Fruit fly (Drosophila melanogaster) Kc167 (cell line): Measurements from ENCODE around the gene CG43850.

ENCODE experiments used
- Myc ChIP-seq: fragments of >200 bp; optimal IDR thresholded peaks from 2 replicates; lab custom pipeline; 2017; ENCODE audit warnings: missing external identifiers
- Sin3A ChIP-seq: fragments of >200 bp; optimal IDR thresholded peaks from 2 replicates; lab custom pipeline; 2018; ENCODE audit warnings: missing external identifiers
- h ChIP-seq: fragments of >200 bp; optimal IDR thresholded peaks from 3 replicates; lab custom pipeline; 2018; ENCODE audit warnings: missing external identifiers
- insv ChIP-seq: fragments of >200 bp; optimal IDR thresholded peaks from 3 replicates; lab custom pipeline; 2018; ENCODE audit warnings: missing external identifiers
- psq ChIP-seq: fragments of >200 bp; optimal IDR thresholded peaks from 2 replicates; lab custom pipeline; 2017; ENCODE audit warnings: missing external identifiers
- ttk ChIP-seq: sonication (Bioruptor generic); optimal IDR thresholded peaks from 2 replicates; lab custom pipeline; 2017; ENCODE audit warnings: missing external identifiers

The CG43850 gene

dm6 chr2L:13414525-13415481, at the start of gene CG43850, which contains the start of the genes CG16956 and CG42784:
Gene CG43850, plus strand, starts transcription at chr2L:13415431.
Gene CG16956, minus strand, starts transcription at chr2L:13414575.
Gene CG42784, plus strand, starts transcription at chr2L:13415431.
- TF ChIP-seq h (lab: Kevin White, UChicago) (no peak), psq (lab: Kevin White, UChicago) (no peak), insv (lab: Kevin White, UChicago) (no peak), ttk (lab: Kevin White, UChicago) (no peak), Myc (lab: Kevin White, UChicago) (no peak), Sin3A (lab: Kevin White, UChicago) (no peak)

dm6 chr2L:13366109-13366747, 49.0 kb upstream of the CG43850 start, which contains the start of the genes Nnp-1 and Grx3:
Gene Nnp-1, minus strand, starts transcription at chr2L:13366189.
Gene Grx3, plus strand, starts transcription at chr2L:13366447.
- TF ChIP-seq psq (lab: Kevin White, UChicago) (no peak), Myc (lab: Kevin White, UChicago) (no peak), Sin3A (lab: Kevin White, UChicago) (no peak), ttk (lab: Kevin White, UChicago) (no peak)

DNA sequence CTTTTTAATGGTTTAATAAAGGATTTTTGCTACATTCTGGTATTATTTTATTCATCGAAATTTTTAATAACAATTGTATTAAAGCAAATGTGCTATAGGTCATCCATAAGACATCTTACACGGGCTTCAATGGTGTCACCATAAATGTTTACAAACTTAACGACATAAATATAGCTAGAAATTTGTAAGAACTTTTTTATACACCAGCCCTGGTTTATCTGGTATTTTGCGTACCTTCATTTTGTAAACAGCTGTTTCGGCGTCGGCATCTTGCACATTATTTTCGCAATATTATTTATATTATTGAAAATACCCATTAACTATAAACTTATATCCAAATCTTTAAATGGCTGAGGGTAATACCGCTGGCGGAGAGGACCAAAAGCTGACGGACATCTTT, 47.9 kb upstream of the CG43850 start, which contains the start of gene Tap42:
Tap42 (plus strand) TSS at position 240 of the 400 bp plus-strand sequence.
- TF ChIP-seq h (lab: Kevin White, UChicago) = no peak
- TF ChIP-seq ttk (lab: Kevin White, UChicago) = no peak
- TF ChIP-seq Myc (lab: Kevin White, UChicago) = no peak
- no peak for TF ChIP-seq Sin3A (lab: Kevin White, UChicago)
- TF ChIP-seq insv (lab: Kevin White, UChicago) = no peak
- no peak for TF ChIP-seq psq (lab: Kevin White, UChicago)

DNA sequence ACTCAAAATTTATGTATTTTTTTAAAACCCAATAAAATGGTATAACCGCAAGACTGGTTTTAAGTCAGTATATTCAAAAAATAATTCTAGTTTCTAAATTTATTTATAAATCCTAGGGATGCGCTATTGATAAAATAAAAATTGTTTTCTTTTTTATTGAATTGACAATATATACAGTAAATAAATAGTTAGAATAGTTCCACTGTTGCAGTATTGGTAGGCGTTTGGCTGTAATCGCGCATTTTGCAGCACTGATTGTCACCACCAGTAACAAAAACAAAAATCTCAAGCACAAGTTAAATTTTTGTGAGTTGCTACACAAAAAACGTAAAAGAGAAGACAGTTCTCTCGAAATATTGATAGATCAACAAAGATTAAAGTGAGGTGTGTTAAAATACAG, 46.3 kb upstream of the CG43850 start, which contains the start of gene CG31855:
CG31855 (plus strand) TSS at position 265 of the 400 bp plus-strand sequence.
- no peak for TF ChIP-seq Sin3A (lab: Kevin White, UChicago)
- TF ChIP-seq h (lab: Kevin White, UChicago) = no peak
- TF ChIP-seq insv (lab: Kevin White, UChicago) = no peak
- no peak for TF ChIP-seq psq (lab: Kevin White, UChicago)
- TF ChIP-seq ttk (lab: Kevin White, UChicago) = no peak
- TF ChIP-seq Myc (lab: Kevin White, UChicago) = no peak

- TF ChIP-seq psq (lab: Kevin White, UChicago) (no peak), ttk (lab: Kevin White, UChicago) (no peak), insv (lab: Kevin White, UChicago) (no peak), Myc (lab: Kevin White, UChicago) (no peak), Sin3A (lab: Kevin White, UChicago) (no peak), h (lab: Kevin White, UChicago) (no peak)
Measured at dm6 chr2L:13370762-13371161, 44.5 kb upstream of the CG43850 start, which contains the start of gene ND-B22. Gene ND-B22, minus strand, starts transcription at chr2L:13371110.

- no peak for TF ChIP-seq h (lab: Kevin White, UChicago)
- TF ChIP-seq Sin3A (lab: Kevin White, UChicago) = no peak
- TF ChIP-seq ttk (lab: Kevin White, UChicago) = no peak
- no peak for TF ChIP-seq psq (lab: Kevin White, UChicago)
Measured at dm6 chr2L:13373435-13374242, 41.6 kb upstream of the CG43850 start, which contains the start of the genes Bdp1 and CG6565. Gene Bdp1, minus strand, starts transcription at chr2L:13373890. Gene CG6565, plus strand, starts transcription at chr2L:13374019.

dm6 chr2L:13376086-13376485, 39.1 kb upstream of the CG43850 start:
- TF ChIP-seq insv (lab: Kevin White, UChicago) = no peak
- no peak for TF ChIP-seq ttk (lab: Kevin White, UChicago)
- no peak for TF ChIP-seq Myc (lab: Kevin White, UChicago)
- no peak for TF ChIP-seq psq (lab: Kevin White, UChicago)
- no peak for TF ChIP-seq Sin3A (lab: Kevin White, UChicago)
- TF ChIP-seq h (lab: Kevin White, UChicago) = no peak

DNA sequence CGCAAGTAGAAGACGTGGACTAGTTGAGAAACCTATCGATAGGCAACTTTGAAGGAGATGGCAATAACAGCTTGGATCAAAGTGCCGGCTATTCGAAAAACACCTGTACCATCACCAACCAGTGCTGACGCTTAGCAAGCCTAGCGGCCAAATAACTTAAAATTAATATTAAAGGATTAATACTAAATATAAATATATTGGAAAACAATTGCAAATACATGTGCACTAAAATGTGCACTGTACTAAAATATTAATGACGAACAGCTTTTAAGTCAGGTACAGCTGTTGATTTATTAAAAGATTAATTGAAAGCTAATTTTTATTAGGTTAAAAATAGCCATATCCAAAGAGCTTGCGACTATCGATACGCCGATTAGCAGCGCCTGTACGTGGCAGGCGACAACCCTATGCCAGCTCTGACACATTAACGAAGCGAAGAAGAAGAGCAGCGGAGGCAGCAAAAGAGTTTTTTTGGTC, 36.7 kb upstream of the CG43850 start, which contains the start of the genes CG9302 and beta'COP:
CG9302 (minus strand) TSS at position 51 of the 477 bp plus-strand sequence.
beta'COP (plus strand) TSS at position 415 of the 477 bp plus-strand sequence.
- TF ChIP-seq h (lab: Kevin White, UChicago) = no peak
- peak; percentile 51 for TF ChIP-seq Sin3A (lab: Kevin White, UChicago)
- TF ChIP-seq insv (lab: Kevin White, UChicago) = no peak

DNA sequence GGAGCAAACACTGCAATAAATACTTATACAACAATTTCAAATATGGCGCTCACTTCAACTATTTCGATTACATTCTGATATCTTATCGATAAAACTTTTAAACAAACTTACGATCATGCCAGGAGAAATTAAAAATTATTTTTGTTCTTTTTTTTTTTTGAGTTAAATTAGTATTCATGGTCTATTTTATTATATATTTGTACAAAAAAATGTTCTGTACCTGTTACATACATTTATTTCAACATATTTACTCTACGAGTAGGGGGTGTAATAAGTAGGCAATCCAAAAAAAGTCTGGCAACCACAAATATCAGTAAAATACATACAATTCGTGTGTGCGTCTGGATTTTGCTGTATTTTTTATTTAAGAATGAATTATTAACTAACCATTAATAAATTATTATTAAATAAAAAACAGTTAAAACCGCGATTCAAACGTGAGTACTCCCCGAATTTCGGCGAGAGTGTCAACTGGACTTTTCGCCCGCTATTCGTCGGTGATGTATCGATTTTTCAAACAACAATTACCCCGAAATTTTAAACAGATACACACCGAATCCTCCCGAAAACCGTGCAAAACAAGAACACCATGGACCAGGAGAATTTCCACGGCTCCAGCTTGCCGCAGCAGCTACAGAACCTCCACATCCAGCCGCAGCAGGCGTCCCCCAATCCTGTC, 32.7 kb upstream of the CG43850 start, which contains the start of gene loqs:
loqs (plus strand) TSS at position 302 of the 679 bp plus-strand sequence.
- TF ChIP-seq ttk (lab: Kevin White, UChicago) = no peak
- TF ChIP-seq Sin3A (lab: Kevin White, UChicago) = no peak
- TF ChIP-seq Myc (lab: Kevin White, UChicago) = no peak
- no peak for TF ChIP-seq insv (lab: Kevin White, UChicago)
